Worm (Caenorhabditis elegans) whole organism, midembryonic: ENCODE data around the gene ttr-47.

Source experiments
- T22C8.4 ChIP-seq: fragments of 200-800 bp; sonication (Bioruptor generic); IDR thresholded peaks from 2 replicates; pipeline ENCODE4 v1.3.6; 2022; ENCODE audit warnings: missing genetic modification characterization, missing compliant biosample characterization
- klf-2 ChIP-seq: fragments of 200-800 bp; sonication (Bioruptor generic); conservative IDR thresholded peaks from 2 replicates; pipeline ENCODE4 v1.3.6; 2022; ENCODE audit warnings: missing genetic modification reagents, missing genetic modification characterization, missing compliant biosample characterization
- med-1 ChIP-seq: sonication (generic microtip); optimal IDR thresholded peaks from 2 replicates; lab custom pipeline; 2017; ENCODE audit warnings: missing genetic modification characterization, mild to moderate bottlenecking, missing compliant biosample characterization, antibody characterized with exemption, missing genetic modification reagents; ENCODE audit not compliant: insufficient read depth

ce11 chrV:8903916-8904315 lies 19.0 kb upstream of the ttr-47 start:
- TF ChIP-seq klf-2 (GFP tag; lab: Robert Waterston, UW) (no peak), med-1 (GFP tag; lab: Kevin White, UChicago) (no peak), T22C8.4 (no peak)
